Fruit fly (Drosophila melanogaster) whole organism, embryonic: ENCODE data around the gene CG33721.

Experiments used
- ATbp ChIP-seq: fragments of 200-800 bp; sonication (Bioruptor generic); optimal IDR thresholded peaks from 2 replicates; lab custom pipeline; 2017; ENCODE audit warnings: missing biosample characterization, mild to moderate bottlenecking, missing genetic modification characterization, missing genetic modification reagents
- Awh ChIP-seq: fragments of 200-800 bp; sonication (Bioruptor generic); IDR thresholded peaks from 2 replicates; pipeline ENCODE4, ENCODE4 v1.3.6; 2022; ENCODE audit warnings: missing biosample characterization, missing genetic modification characterization
- CG11456 ChIP-seq: fragments of 200-800 bp; sonication (Bioruptor generic); IDR thresholded peaks from 3 replicates; pipeline ENCODE4 v1.3.6; 2022; ENCODE audit warnings: missing biosample characterization, missing genetic modification characterization
- CG11723 ChIP-seq: fragments of 200-800 bp; sonication (Bioruptor generic); optimal IDR thresholded peaks from 2 replicates; lab custom pipeline; 2017; ENCODE audit warnings: missing biosample characterization, mild to moderate bottlenecking, missing genetic modification characterization
- CG12219 ChIP-seq: fragments of 200-800 bp; sonication (Bioruptor generic); optimal IDR thresholded peaks from 3 replicates; lab custom pipeline; 2018; ENCODE audit warnings: missing biosample characterization, mild to moderate bottlenecking, missing genetic modification characterization
- CG13894 ChIP-seq: fragments of 200-800 bp; sonication (Bioruptor generic); optimal IDR thresholded peaks from 3 replicates; lab custom pipeline; 2018; ENCODE audit warnings: missing biosample characterization, mild to moderate bottlenecking, missing genetic modification characterization, moderate library complexity
- CG14014 ChIP-seq: fragments of 200-800 bp; sonication (Bioruptor generic); IDR thresholded peaks from 2 replicates; pipeline ENCODE4 v1.3.6; 2022; ENCODE audit warnings: missing biosample characterization, missing genetic modification characterization
- CG1529 ChIP-seq: fragments of 200-800 bp; sonication (Bioruptor generic); optimal IDR thresholded peaks from 3 replicates; lab custom pipeline; 2018; ENCODE audit warnings: missing biosample characterization, missing genetic modification characterization
- CG1647 ChIP-seq: fragments of 200-800 bp; sonication (Bioruptor generic); optimal IDR thresholded peaks from 3 replicates; lab custom pipeline; 2016; ENCODE audit warnings: missing biosample characterization, missing genetic modification characterization
- CG17186 ChIP-seq: fragments of 200-800 bp; sonication (Bioruptor generic); optimal IDR thresholded peaks from 3 replicates; lab custom pipeline; 2017; ENCODE audit warnings: missing biosample characterization, missing genetic modification reagents, missing genetic modification characterization
- CG18262 ChIP-seq: fragments of 200-800 bp; optimal IDR thresholded peaks from 3 replicates; lab custom pipeline; 2019; ENCODE audit warnings: missing biosample characterization, mild to moderate bottlenecking, missing genetic modification characterization, moderate library complexity
- CG18599 ChIP-seq: fragments of 200-800 bp; sonication (Bioruptor generic); optimal IDR thresholded peaks from 3 replicates; lab custom pipeline; 2017; ENCODE audit warnings: missing biosample characterization, missing genetic modification characterization, mild to moderate bottlenecking, moderate library complexity, missing genetic modification reagents
- CG31224 ChIP-seq: fragments of 200-800 bp; sonication (Bioruptor generic); IDR thresholded peaks from 2 replicates; pipeline ENCODE4 v1.3.6; 2022; ENCODE audit warnings: missing biosample characterization, missing genetic modification characterization
- CG31365 ChIP-seq: fragments of 200-800 bp; sonication (Bioruptor generic); optimal IDR thresholded peaks from 2 replicates; lab custom pipeline; 2018; ENCODE audit warnings: missing biosample characterization, mild to moderate bottlenecking, missing genetic modification characterization
- CG34376 ChIP-seq: fragments of 200-800 bp; sonication (Bioruptor generic); optimal IDR thresholded peaks from 2 replicates; lab custom pipeline; 2018; ENCODE audit warnings: missing biosample characterization, mild to moderate bottlenecking, missing genetic modification characterization
- CG4360 ChIP-seq: fragments of 200-800 bp; sonication (Bioruptor generic); IDR thresholded peaks from 2 replicates; pipeline ENCODE4 v1.3.6; 2022; ENCODE audit warnings: missing biosample characterization, missing genetic modification characterization
- CG6254 ChIP-seq: fragments of 200-800 bp; sonication (Bioruptor generic); optimal IDR thresholded peaks from 3 replicates; lab custom pipeline; 2017; ENCODE audit warnings: mild to moderate bottlenecking, missing biosample characterization, missing genetic modification reagents, missing genetic modification characterization
- CG6765 ChIP-seq: fragments of 200-800 bp; sonication (Bioruptor generic); optimal IDR thresholded peaks from 3 replicates; lab custom pipeline; 2017; ENCODE audit warnings: missing biosample characterization, mild to moderate bottlenecking, missing genetic modification characterization
- CG8944 ChIP-seq: fragments of 200-800 bp; sonication (Bioruptor generic); optimal IDR thresholded peaks from 3 replicates; lab custom pipeline; 2016; ENCODE audit warnings: missing biosample characterization, missing genetic modification characterization
- CG9876 ChIP-seq: fragments of 200-800 bp; sonication (Bioruptor generic); optimal IDR thresholded peaks from 2 replicates; lab custom pipeline; 2016; ENCODE audit warnings: missing biosample characterization, missing genetic modification characterization
- CkIIα-i1 ChIP-seq: fragments of 200-800 bp; sonication (Bioruptor generic); IDR thresholded peaks from 2 replicates; pipeline ENCODE4 v1.3.6; 2022; ENCODE audit warnings: missing biosample characterization, missing genetic modification characterization
- Dbx ChIP-seq: fragments of 200-800 bp; sonication (Bioruptor generic); IDR thresholded peaks from 3 replicates; pipeline ENCODE4 v1.3.6; 2022; ENCODE audit warnings: missing biosample characterization, missing genetic modification characterization
- Fer1 ChIP-seq: fragments of 200-800 bp; sonication (Bioruptor generic); optimal IDR thresholded peaks from 2 replicates; lab custom pipeline; 2017; ENCODE audit warnings: missing biosample characterization, mild to moderate bottlenecking, missing genetic modification characterization
- Fer2 ChIP-seq: fragments of 200-800 bp; sonication (Bioruptor generic); optimal IDR thresholded peaks from 2 replicates; lab custom pipeline; 2018; ENCODE audit warnings: missing biosample characterization, mild to moderate bottlenecking, missing genetic modification characterization, moderate library complexity
- Hmr ChIP-seq: fragments of 200-800 bp; sonication (Bioruptor generic); optimal IDR thresholded peaks from 3 replicates; lab custom pipeline; 2017; ENCODE audit warnings: mild to moderate bottlenecking, missing biosample characterization, missing genetic modification reagents, missing genetic modification characterization
- Hr3 ChIP-seq: fragments of 200-800 bp; sonication (Bioruptor generic); optimal IDR thresholded peaks from 3 replicates; lab custom pipeline; 2016; ENCODE audit warnings: missing biosample characterization, missing genetic modification characterization
- Hr51 ChIP-seq, 2 experiments: fragments of 200-800 bp; sonication (Bioruptor generic); optimal IDR thresholded peaks; 2 replicates in 1 of 2; 3 replicates in 1 of 2; lab custom pipeline; 2016 to 2018; ENCODE audit warnings: missing biosample characterization in 2 of 2, missing genetic modification characterization in 2 of 2, mild to moderate bottlenecking in 1 of 2, moderate library complexity in 1 of 2
- Lim3 ChIP-seq: fragments of 200-800 bp; sonication (Bioruptor generic); IDR thresholded peaks from 2 replicates; pipeline ENCODE4 v1.3.6; 2022; ENCODE audit warnings: missing biosample characterization, missing genetic modification characterization
- Mad ChIP-seq: fragments of 200-800 bp; sonication (Bioruptor generic); optimal IDR thresholded peaks from 2 replicates; lab custom pipeline; 2016; ENCODE audit warnings: missing biosample characterization, missing genetic modification characterization
- Max ChIP-seq: fragments of 200-800 bp; sonication (Bioruptor generic); optimal IDR thresholded peaks from 2 replicates; lab custom pipeline; 2016; ENCODE audit warnings: missing biosample characterization, mild to moderate bottlenecking, missing genetic modification characterization
- Mes4 ChIP-seq: fragments of 200-800 bp; sonication (Bioruptor generic); optimal IDR thresholded peaks from 2 replicates; lab custom pipeline; 2016; ENCODE audit warnings: missing biosample characterization, missing genetic modification characterization
- Mrtf ChIP-seq: fragments of 200-800 bp; sonication (Bioruptor generic); IDR thresholded peaks from 3 replicates; pipeline ENCODE4 v1.3.6; 2022; ENCODE audit warnings: missing biosample characterization, missing genetic modification characterization
- Nf-YB ChIP-seq: fragments of 200-800 bp; sonication (Bioruptor generic); optimal IDR thresholded peaks from 3 replicates; lab custom pipeline; 2019; ENCODE audit warnings: missing biosample characterization, mild to moderate bottlenecking, missing genetic modification characterization, moderate library complexity
- Rfx ChIP-seq: fragments of 200-800 bp; sonication (Bioruptor generic); IDR thresholded peaks from 2 replicates; pipeline ENCODE4 v1.3.6; 2022; ENCODE audit warnings: missing biosample characterization, missing genetic modification characterization
- abd-A ChIP-seq: fragments of 200-800 bp; sonication (Bioruptor generic); optimal IDR thresholded peaks from 3 replicates; lab custom pipeline; 2019; ENCODE audit warnings: missing biosample characterization, mild to moderate bottlenecking, missing genetic modification characterization, moderate library complexity
- aop ChIP-seq: fragments of 200-800 bp; sonication (Bioruptor generic); IDR thresholded peaks from 2 replicates; pipeline ENCODE4 v1.3.6; 2022; ENCODE audit warnings: missing biosample characterization, missing genetic modification characterization
- chif ChIP-seq, 2 experiments: fragments of 200-800 bp; sonication (Bioruptor generic); optimal IDR thresholded peaks; 3 replicates each; lab custom pipeline; 2016; ENCODE audit warnings: missing biosample characterization in 2 of 2, missing genetic modification characterization in 2 of 2
- esg ChIP-seq: fragments of 200-800 bp; sonication (Bioruptor generic); conservative IDR thresholded peaks from 2 replicates; pipeline ENCODE4 v1.3.6; 2022; ENCODE audit warnings: missing biosample characterization, missing genetic modification characterization
- fru ChIP-seq: fragments of >200 bp; optimal IDR thresholded peaks from 2 replicates; lab custom pipeline; 2017
- gem ChIP-seq: fragments of 200-800 bp; sonication (Bioruptor generic); optimal IDR thresholded peaks from 2 replicates; lab custom pipeline; 2019; ENCODE audit warnings: missing biosample characterization, mild to moderate bottlenecking, missing genetic modification characterization, moderate library complexity
- grau ChIP-seq: fragments of 200-800 bp; optimal IDR thresholded peaks from 3 replicates; lab custom pipeline; 2019; ENCODE audit warnings: missing biosample characterization, mild to moderate bottlenecking, missing genetic modification characterization, moderate library complexity
- gro ChIP-seq: fragments of 200-800 bp; sonication (Bioruptor generic); optimal IDR thresholded peaks from 2 replicates; lab custom pipeline; 2016; ENCODE audit warnings: missing biosample characterization, missing genetic modification characterization
- gsb ChIP-seq: fragments of 200-800 bp; sonication (Bioruptor generic); IDR thresholded peaks from 2 replicates; pipeline ENCODE4 v1.3.6; 2022; ENCODE audit warnings: missing biosample characterization, missing genetic modification characterization
- pb ChIP-seq: fragments of 200-800 bp; sonication (Bioruptor generic); optimal IDR thresholded peaks from 3 replicates; lab custom pipeline; 2016; ENCODE audit warnings: missing biosample characterization, missing genetic modification characterization
- pum ChIP-seq: fragments of 200-800 bp; sonication (Bioruptor generic); optimal IDR thresholded peaks from 2 replicates; lab custom pipeline; 2016; ENCODE audit warnings: missing biosample characterization, missing genetic modification characterization
- row ChIP-seq: fragments of 200-800 bp; sonication (Bioruptor generic); IDR thresholded peaks from 3 replicates; pipeline ENCODE4 v1.3.6; 2022; ENCODE audit warnings: missing biosample characterization, missing genetic modification characterization
- sens ChIP-seq: fragments of 200-800 bp; sonication (Bioruptor generic); peaks from one replicate; lab custom pipeline; 2016; ENCODE audit warnings: missing biosample characterization, missing genetic modification characterization
- slbo ChIP-seq: fragments of 200-800 bp; sonication (Bioruptor generic); IDR thresholded peaks from 2 replicates; pipeline ENCODE4 v1.3.6; 2022; ENCODE audit warnings: missing biosample characterization, missing genetic modification characterization
- stwl ChIP-seq: fragments of 200-800 bp; sonication (Bioruptor generic); optimal IDR thresholded peaks from 3 replicates; lab custom pipeline; 2018; ENCODE audit warnings: missing biosample characterization, mild to moderate bottlenecking, missing genetic modification characterization, moderate library complexity
- tgo ChIP-seq: fragments of 200-800 bp; sonication (Bioruptor generic); IDR thresholded peaks from 3 replicates; pipeline ENCODE4 v1.3.6; 2022; ENCODE audit warnings: missing biosample characterization, missing genetic modification characterization
- unpg ChIP-seq: fragments of 200-800 bp; sonication (Bioruptor generic); optimal IDR thresholded peaks from 3 replicates; lab custom pipeline; 2018; ENCODE audit warnings: missing biosample characterization, mild to moderate bottlenecking, missing genetic modification characterization, moderate library complexity
- usp ChIP-seq: fragments of >200 bp; optimal IDR thresholded peaks from 2 replicates; lab custom pipeline; 2017; ENCODE audit warnings: missing biosample characterization, missing genetic modification characterization
- zen ChIP-seq: fragments of 200-800 bp; sonication (Bioruptor generic); optimal IDR thresholded peaks from 3 replicates; lab custom pipeline; 2018; ENCODE audit warnings: missing biosample characterization, mild to moderate bottlenecking, missing genetic modification characterization, moderate library complexity

CG33721 gene

dm6 chr3R:22287470-22287869 is 43.4 kb upstream of the CG33721 start (continued):
- TF ChIP-seq row (peak; percentile 43; the same call in 1 of the 3 replicates), usp (no peak), zen (no peak), CkIIα-i1 (GFP tag; lab: Robert Waterston, UW) (no peak), pum (GFP tag; lab: Kevin White, UChicago) (no peak), chif (GFP tag; optimal IDR thresholded peaks at IDR 0.05; lab: Kevin White, UChicago) (no peak), abd-A (tag; lab: Kevin White, UChicago) (no peak), ATbp (GFP tag; lab: Kevin White, UChicago) (peak; percentile 2), gro (GFP tag; lab: Kevin White, UChicago) (no peak), CG11723 (no peak), Mad (no peak), aop (GFP tag; lab: Robert Waterston, UW) (no peak), Nf-YB (GFP tag; lab: Kevin White, UChicago) (no peak), Hr51 (GFP tag; optimal IDR thresholded peaks at IDR 0.05; lab: Kevin White, UChicago) (peak in 1 of 2 experiments; percentile 17), tgo (GFP tag; lab: Robert Waterston, UW) (no peak), CG6254 (GFP tag; lab: Kevin White, UChicago) (no peak), fru (lab: Kevin White, UChicago) (no peak), gem (tag; lab: Kevin White, UChicago) (peak; percentile 37), CG13894 (tag; lab: Kevin White, UChicago) (no peak), CG17186 (GFP tag; lab: Kevin White, UChicago) (no peak), pb (GFP tag; lab: Kevin White, UChicago) (no peak), Dbx (GFP tag; lab: Robert Waterston, UW) (no peak), CG1647 (GFP tag; lab: Kevin White, UChicago) (no peak), Mrtf (GFP tag; lab: Robert Waterston, UW) (no peak), Lim3 (GFP tag; lab: Robert Waterston, UW) (no peak), CG12219 (GFP tag; lab: Kevin White, UChicago) (no peak), Mes4 (GFP tag; lab: Kevin White, UChicago) (no peak), CG34376 (GFP tag; lab: Kevin White, UChicago) (no peak), unpg (GFP tag; lab: Kevin White, UChicago) (no peak), CG8944 (GFP tag; lab: Kevin White, UChicago) (no peak), CG18599 (peak; percentile 50), Rfx (GFP tag; lab: Robert Waterston, UW) (no peak), Awh (no peak), CG9876 (GFP tag; lab: Kevin White, UChicago) (no peak), CG6765 (GFP tag; lab: Kevin White, UChicago) (no peak), sens (GFP tag; lab: Kevin White, UChicago) (peak; percentile 80), Fer1 (GFP tag; lab: Kevin White, UChicago) (peak; percentile 19), Max (GFP tag; lab: Kevin White, UChicago) (no peak), CG4360 (no peak), slbo (GFP tag; lab: Robert Waterston, UW) (no peak), CG1529 (no peak), CG11456 (GFP tag; lab: Robert Waterston, UW) (no peak), Hr3 (no peak), esg (GFP tag; lab: Robert Waterston, UW) (no peak), Hmr (GFP tag; lab: Kevin White, UChicago) (peak; percentile 2), CG31224 (GFP tag; lab: Robert Waterston, UW) (no peak), CG14014 (GFP tag; lab: Robert Waterston, UW) (no peak), grau (tag; lab: Kevin White, UChicago) (peak; percentile 1), gsb (GFP tag; lab: Robert Waterston, UW) (no peak), CG18262 (tag; lab: Kevin White, UChicago) (no peak), Fer2 (tag; lab: Kevin White, UChicago) (no peak), stwl (tag; lab: Kevin White, UChicago) (no peak), CG31365 (tag; lab: Kevin White, UChicago) (no peak)
